Fruit fly (Drosophila melanogaster) whole organism, pupa: ENCODE results near the gene Srp19.
A peak's percentile ranks its signal among the peaks of the same experiment; 100 is the strongest.

Source experiments
- CG10348 ChIP-seq: fragments of 200-800 bp; sonication (Bioruptor generic); IDR thresholded peaks from 2 replicates; pipeline ENCODE4 v1.3.6; 2022; ENCODE audit warnings: missing biosample characterization, missing genetic modification characterization
- CG12605 ChIP-seq: fragments of 200-800 bp; sonication (Bioruptor generic); IDR thresholded peaks from 2 replicates; pipeline ENCODE4 v1.3.6; 2022; ENCODE audit warnings: missing biosample characterization, missing genetic modification characterization
- CG14655 ChIP-seq: fragments of 200-800 bp; sonication (Bioruptor generic); optimal IDR thresholded peaks from 3 replicates; lab custom pipeline; 2017; ENCODE audit warnings: mild to moderate bottlenecking, missing biosample characterization, missing genetic modification reagents, missing genetic modification characterization
- CG15710 ChIP-seq: fragments of 200-800 bp; sonication (Bioruptor generic); optimal IDR thresholded peaks from 2 replicates; lab custom pipeline; 2018; ENCODE audit warnings: missing biosample characterization, mild to moderate bottlenecking, missing genetic modification characterization, moderate library complexity
- CG34367 ChIP-seq: fragments of 200-800 bp; sonication (Bioruptor generic); optimal IDR thresholded peaks from 2 replicates; lab custom pipeline; 2018; ENCODE audit warnings: missing biosample characterization, mild to moderate bottlenecking, missing genetic modification characterization
- CG8159 ChIP-seq: fragments of 200-800 bp; sonication (Bioruptor generic); optimal IDR thresholded peaks from 3 replicates; lab custom pipeline; 2018; ENCODE audit warnings: missing biosample characterization, mild to moderate bottlenecking, missing genetic modification characterization, moderate library complexity
- CG8301 ChIP-seq: fragments of 200-800 bp; sonication (Bioruptor generic); optimal IDR thresholded peaks from 2 replicates; lab custom pipeline; 2018; ENCODE audit warnings: missing biosample characterization, mild to moderate bottlenecking, missing genetic modification characterization
- CG9948 ChIP-seq: fragments of 200-800 bp; sonication (Bioruptor generic); optimal IDR thresholded peaks from 2 replicates; lab custom pipeline; 2018; ENCODE audit warnings: missing biosample characterization, mild to moderate bottlenecking, missing genetic modification characterization, moderate library complexity
- EcR ChIP-seq: fragments of 200-800 bp; sonication (Bioruptor generic); optimal IDR thresholded peaks from 3 replicates; lab custom pipeline; 2019; ENCODE audit warnings: missing biosample characterization, missing genetic modification characterization, mild to moderate bottlenecking, moderate library complexity, missing genetic modification reagents
- Ets98B ChIP-seq: fragments of 200-800 bp; sonication (Bioruptor generic); IDR thresholded peaks from 2 replicates; pipeline ENCODE4 v1.3.6; 2022; ENCODE audit warnings: missing biosample characterization, missing genetic modification characterization
- fd96Ca ChIP-seq: fragments of 200-800 bp; sonication (Bioruptor generic); IDR thresholded peaks from 3 replicates; pipeline ENCODE4 v1.3.6; 2022; ENCODE audit warnings: missing biosample characterization, missing genetic modification characterization
- gl ChIP-seq: fragments of 200-800 bp; sonication (Bioruptor generic); optimal IDR thresholded peaks from 2 replicates; lab custom pipeline; 2018; ENCODE audit warnings: missing biosample characterization, mild to moderate bottlenecking, missing genetic modification characterization

DNA sequence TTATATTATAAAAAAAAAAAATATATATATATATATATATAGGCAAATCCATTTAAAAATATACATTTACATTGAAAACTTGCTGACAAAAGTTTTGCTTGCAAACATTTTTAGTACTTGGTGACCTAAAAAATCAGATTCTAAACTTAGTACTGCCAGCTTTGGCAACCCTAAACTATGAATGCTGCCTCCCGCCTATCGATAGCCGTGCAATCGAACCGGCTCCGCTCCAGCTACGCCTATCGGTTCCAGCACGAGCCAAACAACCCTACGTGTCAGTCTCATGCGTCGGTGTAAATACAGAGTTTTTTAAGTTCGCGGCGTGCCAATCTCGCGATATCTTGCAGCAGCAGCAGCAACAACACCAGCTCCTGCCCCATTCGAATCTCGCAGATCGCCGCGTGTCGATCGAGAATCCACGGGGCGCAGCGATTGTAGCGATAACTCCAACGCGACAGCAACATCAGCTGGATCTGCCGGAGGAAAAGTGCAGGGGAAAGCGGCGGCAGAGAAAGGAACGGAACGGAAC lies 12.6 kb upstream of the Srp19 start, which contains the start of gene Sec63:
- no peak for TF ChIP-seq CG15710
- TF ChIP-seq Ets98B (GFP tag; lab: Robert Waterston, UW): peak; percentile 38
- TF ChIP-seq CG9948 (tag; lab: Kevin White, UChicago): no peak
- TF ChIP-seq CG14655 (GFP tag; lab: Kevin White, UChicago): no peak
- no peak for TF ChIP-seq fd96Ca (GFP tag; lab: Robert Waterston, UW)
- no peak for TF ChIP-seq CG8159 (tag; lab: Kevin White, UChicago)
- no peak for TF ChIP-seq CG12605
- TF ChIP-seq CG8301 (tag; lab: Kevin White, UChicago): no peak
- no peak for TF ChIP-seq EcR
- no peak for TF ChIP-seq CG10348 (GFP tag; lab: Robert Waterston, UW)
- no peak for TF ChIP-seq CG34367
- no peak for TF ChIP-seq gl (tag; lab: Kevin White, UChicago)
